Worm (Caenorhabditis elegans) whole organism, L3 larva: ENCODE measurements around the gene nyn-3.

ENCODE experiments used
- R02D3.7 ChIP-seq: fragments of 150-350 bp; optimal IDR thresholded peaks from 2 replicates; lab custom pipeline; 2014; ENCODE audit warnings: missing biosample characterization, missing genetic modification characterization
- ZK546.5 ChIP-seq: sonication (generic microtip); optimal IDR thresholded peaks from 2 replicates; lab custom pipeline; 2017; ENCODE audit warnings: missing biosample characterization, missing genetic modification characterization
- aly-2 ChIP-seq: fragments of 150-350 bp; optimal IDR thresholded peaks from 2 replicates; lab custom pipeline; 2014; ENCODE audit warnings: missing biosample characterization, missing genetic modification characterization
- ama-1 ChIP-seq: fragments of 150-350 bp; optimal IDR thresholded peaks from 2 replicates; lab custom pipeline; 2018
- ceh-16 ChIP-seq: sonication (generic microtip); optimal IDR thresholded peaks from 2 replicates; lab custom pipeline; 2017; ENCODE audit warnings: missing biosample characterization, missing genetic modification characterization
- ceh-28 ChIP-seq: fragments of 150-350 bp; optimal IDR thresholded peaks from 2 replicates; lab custom pipeline; 2014; ENCODE audit warnings: missing biosample characterization, missing genetic modification reagents, missing genetic modification characterization
- ceh-82 ChIP-seq: fragments of 150-350 bp; optimal IDR thresholded peaks from 2 replicates; lab custom pipeline; 2014; ENCODE audit warnings: missing biosample characterization, missing genetic modification characterization
- ceh-9 ChIP-seq: sonication (generic microtip); optimal IDR thresholded peaks from 2 replicates; lab custom pipeline; 2018; ENCODE audit warnings: missing biosample characterization, missing genetic modification characterization
- daf-12 ChIP-seq: fragments of 150-350 bp; optimal IDR thresholded peaks from 2 replicates; lab custom pipeline; 2014; ENCODE audit warnings: missing biosample characterization, missing genetic modification reagents, missing genetic modification characterization
- egl-27 ChIP-seq: sonication (generic microtip); optimal IDR thresholded peaks from 4 replicates; lab custom pipeline; 2017; ENCODE audit warnings: missing biosample characterization, missing genetic modification reagents, missing genetic modification characterization
- egl-5 ChIP-seq: fragments of 150-350 bp; optimal IDR thresholded peaks from 2 replicates; lab custom pipeline; 2017; ENCODE audit warnings: missing biosample characterization, missing genetic modification reagents, missing genetic modification characterization, inconsistent platforms
- elt-1 ChIP-seq: fragments of 150-350 bp; optimal IDR thresholded peaks from 2 replicates; lab custom pipeline; 2014; ENCODE audit warnings: missing biosample characterization, missing genetic modification characterization
- elt-2 ChIP-seq: sonication (generic microtip); optimal IDR thresholded peaks from 2 replicates; lab custom pipeline; 2016; ENCODE audit warnings: missing genetic modification reagents, mild to moderate bottlenecking, missing genetic modification characterization, missing compliant biosample characterization
- elt-3 ChIP-seq, 3 experiments: fragments of 150-350 bp in 1 of 3; sonication (generic microtip) in 2 of 3; optimal IDR thresholded peaks; 2 replicates in 2 of 3; 4 replicates in 1 of 3; lab custom pipeline; 2014 to 2017; ENCODE audit warnings: missing biosample characterization in 3 of 3, missing genetic modification characterization in 3 of 3
- eor-1 ChIP-seq, 2 experiments: fragments of 150-350 bp; optimal IDR thresholded peaks; 2 replicates each; lab custom pipeline; 2014 to 2018; ENCODE audit warnings: missing biosample characterization in 2 of 2, missing genetic modification characterization in 2 of 2
- fkh-10 ChIP-seq: sonication (generic microtip); optimal IDR thresholded peaks from 2 replicates; lab custom pipeline; 2017; ENCODE audit warnings: missing biosample characterization, missing genetic modification reagents, missing genetic modification characterization
- fkh-2 ChIP-seq: fragments of 150-350 bp; optimal IDR thresholded peaks from 2 replicates; lab custom pipeline; 2014; ENCODE audit warnings: missing biosample characterization, missing genetic modification reagents, missing genetic modification characterization
- fos-1 ChIP-seq: fragments of 150-350 bp; optimal IDR thresholded peaks from 2 replicates; lab custom pipeline; 2014; ENCODE audit warnings: missing biosample characterization, missing genetic modification characterization
- hmg-11 ChIP-seq: sonication (generic microtip); optimal IDR thresholded peaks from 2 replicates; lab custom pipeline; 2016; ENCODE audit warnings: missing genetic modification characterization, missing compliant biosample characterization
- jun-1 ChIP-seq: fragments of 150-350 bp; optimal IDR thresholded peaks from 2 replicates; lab custom pipeline; 2014; ENCODE audit warnings: missing biosample characterization, missing genetic modification reagents, missing genetic modification characterization
- lin-15B ChIP-seq: fragments of 150-350 bp; optimal IDR thresholded peaks from 2 replicates; lab custom pipeline; 2014; ENCODE audit warnings: missing biosample characterization, missing genetic modification characterization
- lin-39 ChIP-seq: fragments of 150-350 bp; optimal IDR thresholded peaks from 2 replicates; lab custom pipeline; 2018; ENCODE audit warnings: missing biosample characterization, missing genetic modification reagents, missing genetic modification characterization
- lsy-12 ChIP-seq: sonication (generic microtip); optimal IDR thresholded peaks from 2 replicates; lab custom pipeline; 2016; ENCODE audit warnings: mild to moderate bottlenecking, missing genetic modification characterization, missing compliant biosample characterization
- mdl-1 ChIP-seq: fragments of 150-350 bp; optimal IDR thresholded peaks from 2 replicates; lab custom pipeline; 2014; ENCODE audit warnings: missing biosample characterization, missing genetic modification characterization
- mml-1 ChIP-seq: fragments of 150-350 bp; sonication (generic microtip); optimal IDR thresholded peaks from 3 replicates; lab custom pipeline; 2014; ENCODE audit warnings: missing biosample characterization, missing genetic modification characterization
- nfya-1 ChIP-seq: sonication (generic microtip); optimal IDR thresholded peaks from 2 replicates; lab custom pipeline; 2017; ENCODE audit warnings: missing genetic modification characterization, mild to moderate bottlenecking, missing compliant biosample characterization, antibody characterized with exemption, moderate library complexity; ENCODE audit not compliant: insufficient read depth
- nhr-11 ChIP-seq: fragments of 150-350 bp; optimal IDR thresholded peaks from 2 replicates; lab custom pipeline; 2014; ENCODE audit warnings: missing biosample characterization, missing genetic modification characterization
- nhr-12 ChIP-seq: fragments of 150-350 bp; optimal IDR thresholded peaks from 2 replicates; lab custom pipeline; 2014; ENCODE audit warnings: missing biosample characterization, missing genetic modification characterization
- nhr-23 ChIP-seq: fragments of 150-350 bp; optimal IDR thresholded peaks from 2 replicates; lab custom pipeline; 2014; ENCODE audit warnings: missing biosample characterization, missing genetic modification reagents, missing genetic modification characterization
- nhr-237 ChIP-seq: fragments of 150-350 bp; optimal IDR thresholded peaks from 2 replicates; lab custom pipeline; 2014; ENCODE audit warnings: missing biosample characterization, missing genetic modification characterization
- nhr-25 ChIP-seq: sonication (generic microtip); optimal IDR thresholded peaks from 2 replicates; lab custom pipeline; 2017; ENCODE audit warnings: missing biosample characterization, missing genetic modification characterization
- nhr-28 ChIP-seq: fragments of 150-350 bp; optimal IDR thresholded peaks from 2 replicates; lab custom pipeline; 2014; ENCODE audit warnings: missing biosample characterization, missing genetic modification characterization
- nhr-43 ChIP-seq: sonication (generic microtip); optimal IDR thresholded peaks from 2 replicates; lab custom pipeline; 2016; ENCODE audit warnings: mild to moderate bottlenecking, missing genetic modification characterization, missing compliant biosample characterization; ENCODE audit not compliant: poor library complexity, severe bottlenecking
- nhr-67 ChIP-seq: fragments of 150-350 bp; optimal IDR thresholded peaks from 2 replicates; lab custom pipeline; 2014; ENCODE audit warnings: missing biosample characterization, missing genetic modification characterization
- nhr-76 ChIP-seq: fragments of 150-350 bp; sonication (generic microtip); optimal IDR thresholded peaks from 5 replicates; lab custom pipeline; 2014; ENCODE audit warnings: missing biosample characterization, missing genetic modification characterization
- nhr-77 ChIP-seq: fragments of 150-350 bp; optimal IDR thresholded peaks from 2 replicates; lab custom pipeline; 2014; ENCODE audit warnings: missing biosample characterization, missing genetic modification characterization
- pha-4 ChIP-seq: fragments of 150-350 bp; optimal IDR thresholded peaks from 2 replicates; lab custom pipeline; 2014; ENCODE audit warnings: missing biosample characterization, missing genetic modification reagents, missing genetic modification characterization
- pqm-1 ChIP-seq: fragments of 150-350 bp; optimal IDR thresholded peaks from 2 replicates; lab custom pipeline; 2017; ENCODE audit warnings: missing biosample characterization, missing genetic modification characterization, inconsistent platforms
- sea-2 ChIP-seq: fragments of 150-350 bp; sonication (generic microtip); optimal IDR thresholded peaks from 4 replicates; lab custom pipeline; 2014; ENCODE audit warnings: missing biosample characterization, missing genetic modification reagents, missing genetic modification characterization
- skn-1 ChIP-seq: fragments of 150-350 bp; optimal IDR thresholded peaks from 2 replicates; lab custom pipeline; 2014; ENCODE audit warnings: missing biosample characterization, missing genetic modification characterization
- snpc-4 ChIP-seq: fragments of 150-350 bp; optimal IDR thresholded peaks from 2 replicates; lab custom pipeline; 2014; ENCODE audit warnings: missing biosample characterization, missing genetic modification characterization
- tbx-2 ChIP-seq: sonication (generic microtip); optimal IDR thresholded peaks from 2 replicates; lab custom pipeline; 2016; ENCODE audit warnings: mild to moderate bottlenecking, missing genetic modification characterization, missing compliant biosample characterization
- unc-39 ChIP-seq: sonication (generic microtip); optimal IDR thresholded peaks from 4 replicates; lab custom pipeline; 2017; ENCODE audit warnings: missing biosample characterization, missing genetic modification characterization
- unc-62 ChIP-seq: fragments of 150-350 bp; sonication (generic microtip); optimal IDR thresholded peaks from 4 replicates; lab custom pipeline; 2014; ENCODE audit warnings: missing biosample characterization, missing genetic modification reagents, missing genetic modification characterization
- zag-1 ChIP-seq: fragments of 150-350 bp; optimal IDR thresholded peaks from 2 replicates; lab custom pipeline; 2014; ENCODE audit warnings: missing biosample characterization, missing genetic modification characterization
- ztf-11 ChIP-seq: fragments of 150-350 bp; optimal IDR thresholded peaks from 2 replicates; lab custom pipeline; 2014; ENCODE audit warnings: missing biosample characterization, missing genetic modification characterization
- ztf-4 ChIP-seq: fragments of 150-350 bp; optimal IDR thresholded peaks from 2 replicates; lab custom pipeline; 2014; ENCODE audit warnings: missing biosample characterization, missing genetic modification characterization

nyn-3 gene

ce11 chrII:6334745-6335260 is 42.4 kb upstream of the nyn-3 start:
- peak; percentile 64 for TF ChIP-seq elt-2 (tag; lab: Kevin White, UChicago)
- TF ChIP-seq ceh-82, result no peak
- TF ChIP-seq, all 47 proteins: peak for 1

ce11 chrII:6333887-6334286 is 41.5 kb upstream of the nyn-3 start, which contains the start of gene ttc-39B:
Gene ttc-39B (minus strand): TSS chrII:6333987.
- TF ChIP-seq nhr-12 (tag; lab: Kevin White, UChicago), result no peak

- TF ChIP-seq sea-2 (GFP tag; lab: Kevin White, UChicago), result no peak
- no peak for TF ChIP-seq fos-1 (tag; lab: Kevin White, UChicago)
- TF ChIP-seq unc-62 (GFP tag; lab: Kevin White, UChicago), result peak; percentile 46
- TF ChIP-seq nhr-25, result peak; percentile 98
- TF ChIP-seq skn-1 (tag; lab: Kevin White, UChicago), result peak; percentile 49
- peak; percentile 89 for TF ChIP-seq nhr-23
- TF ChIP-seq lsy-12 (tag; lab: Kevin White, UChicago), result peak; percentile 86
- TF ChIP-seq lin-39 (tag; lab: Kevin White, UChicago), result peak; percentile 93
- TF ChIP-seq nhr-12 (tag; lab: Kevin White, UChicago), result no peak
- TF ChIP-seq eor-1 (tag; optimal IDR thresholded peaks at IDR 0.05; lab: Kevin White, UChicago), result no peak
- TF ChIP-seq tbx-2 (tag; lab: Kevin White, UChicago), result peak; percentile 91
- TF ChIP-seq egl-27, result peak; percentile 60
- TF ChIP-seq nhr-11 (tag; lab: Kevin White, UChicago), result peak; percentile 80
- no peak for TF ChIP-seq fkh-2
- TF ChIP-seq nhr-67, result no peak
- TF ChIP-seq egl-5 (tag; lab: Kevin White, UChicago), result peak; percentile 86
- TF ChIP-seq nfya-1, result peak; percentile 94
- peak; percentile 96 for TF ChIP-seq hmg-11 (tag; lab: Kevin White, UChicago)
- peak; percentile 78 for TF ChIP-seq nhr-43 (tag; lab: Kevin White, UChicago)
- TF ChIP-seq ceh-82, result peak; percentile 75
- TF ChIP-seq mdl-1 (tag; lab: Kevin White, UChicago), result peak; percentile 72
- peak; percentile 54 for TF ChIP-seq ama-1 (lab: Kevin White, UChicago)
- TF ChIP-seq unc-39 (tag; lab: Kevin White, UChicago), result no peak
- TF ChIP-seq pha-4 (tag; lab: Kevin White, UChicago), result peak; percentile 94
- no peak for TF ChIP-seq ztf-11 (tag; lab: Kevin White, UChicago)
- peak; percentile 68 for TF ChIP-seq ceh-28 (tag; lab: Kevin White, UChicago)
- TF ChIP-seq ZK546.5 (tag; lab: Kevin White, UChicago), result no peak
- peak; percentile 90 for TF ChIP-seq jun-1 (tag; lab: Kevin White, UChicago)
- no peak for TF ChIP-seq ceh-9
- peak; percentile 91 for TF ChIP-seq lin-15B (tag; lab: Kevin White, UChicago)
- TF ChIP-seq mml-1 (tag; lab: Kevin White, UChicago), result no peak
- TF ChIP-seq nhr-237 (tag; lab: Kevin White, UChicago), result no peak
- no peak for TF ChIP-seq nhr-77 (tag; lab: Kevin White, UChicago)
- peak; percentile 78 for TF ChIP-seq elt-1 (tag; lab: Kevin White, UChicago)
- TF ChIP-seq nhr-76 (tag; lab: Kevin White, UChicago), result no peak
- TF ChIP-seq nhr-28 (tag; lab: Kevin White, UChicago), result no peak
- peak; percentile 84 for TF ChIP-seq elt-2 (tag; lab: Kevin White, UChicago)
- peak; percentile 27 for TF ChIP-seq zag-1 (tag; lab: Kevin White, UChicago)
- TF ChIP-seq daf-12 (tag; lab: Kevin White, UChicago), result no peak
- peak; percentile 64 for TF ChIP-seq fkh-10 (GFP tag; lab: Kevin White, UChicago)
- no peak for TF ChIP-seq ceh-16 (tag; lab: Kevin White, UChicago)
- TF ChIP-seq aly-2 (tag; lab: Kevin White, UChicago), result no peak
- TF ChIP-seq R02D3.7 (tag; lab: Kevin White, UChicago), result peak; percentile 75
- TF ChIP-seq ztf-4 (tag; lab: Kevin White, UChicago), result peak; percentile 68
- TF ChIP-seq elt-3 (tag; optimal IDR thresholded peaks at IDR 0.05; lab: Kevin White, UChicago), result peak in 1 of 3 experiments; percentile 55
- peak; percentile 42 for TF ChIP-seq pqm-1 (tag; lab: Kevin White, UChicago)
- TF ChIP-seq snpc-4 (tag; lab: Kevin White, UChicago), result peak; percentile 94
- TF ChIP-seq, all 47 proteins: peak for 29
Measured at ce11 chrII:6331222-6331830, 38.9 kb upstream of the nyn-3 start, which contains the start of gene set-4. Gene set-4 (minus strand): TSS chrII:6331341.
